Fruit fly (Drosophila melanogaster): ENCODE results near the gene nwk.

Gene nwk

dm6 chr3L:9188622-9189021 is 51.0 kb downstream of the nwk start:
- no peak for TF ChIP-seq CG33017 (tag; optimal IDR thresholded peaks at IDR 0.05)
- TF ChIP-seq Clk (GFP tag; optimal IDR thresholded peaks at IDR 0.05) = no peak
- no peak for TF ChIP-seq Hr96 (GFP tag; optimal IDR thresholded peaks at IDR 0.05)
- no peak for TF ChIP-seq tj (GFP tag; optimal IDR thresholded peaks at IDR 0.05)
- no peak for TF ChIP-seq CG12768 (GFP tag; optimal IDR thresholded peaks at IDR 0.05)
- TF ChIP-seq toe (GFP tag; optimal IDR thresholded peaks at IDR 0.05) = no peak

DNA sequence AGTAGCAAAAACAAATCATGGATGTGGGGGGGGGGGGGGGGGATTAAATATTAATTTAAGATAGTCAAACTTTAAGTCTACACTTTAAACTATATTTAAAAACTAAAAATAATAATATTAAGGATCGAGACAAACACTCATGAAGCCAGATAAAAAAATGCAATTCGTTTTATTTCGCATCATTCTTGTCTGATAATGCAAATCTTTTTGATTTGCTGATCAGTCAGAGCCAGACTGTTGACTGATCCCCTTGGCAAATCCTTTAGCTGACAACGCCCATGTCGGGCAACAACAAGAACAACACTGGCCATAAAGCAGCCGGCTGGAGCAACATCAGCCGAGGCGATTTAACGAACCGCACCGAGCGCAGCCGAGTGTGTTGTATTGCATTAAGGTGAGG is 55.3 kb downstream of the nwk start:
- TF ChIP-seq CG7045 (GFP tag; optimal IDR thresholded peaks at IDR 0.05) (peak; percentile 45), CG14711 (tag; optimal IDR thresholded peaks at IDR 0.05) (no peak)

Measured in whole organism, adult.